Fruit fly (Drosophila melanogaster): ENCODE data around the gene Cubn2.
A peak's percentile ranks its signal among the peaks of the same experiment; 100 is the strongest.

The Cubn2 gene

dm6 chr3L:11789773-11790172 is 24.8 kb downstream of the Cubn2 start, which contains the start of gene Pi3K68D (continued):
- TF ChIP-seq nmo (GFP tag; optimal IDR thresholded peaks at IDR 0.05) (peak; percentile 68), CG10147 (GFP tag; optimal IDR thresholded peaks at IDR 0.05) (peak; percentile 1), az2 (GFP tag; optimal IDR thresholded peaks at IDR 0.05) (no peak), cwo (GFP tag; optimal IDR thresholded peaks at IDR 0.05) (no peak), CG3995 (GFP tag; optimal IDR thresholded peaks at IDR 0.05) (peak; percentile 71), BtbVII (GFP tag; optimal IDR thresholded peaks at IDR 0.05) (no peak), p53 (GFP tag; optimal IDR thresholded peaks at IDR 0.05) (peak; percentile 13), bbx (GFP tag; IDR thresholded peaks at IDR 0.05; ENCODE audit: partially characterized antibody) (peak; percentile 96), Trl (optimal IDR thresholded peaks at IDR 0.05) (no peak), Trl (GFP tag; optimal IDR thresholded peaks at IDR 0.05) (no peak), CG13624 (GFP tag; optimal IDR thresholded peaks at IDR 0.05) (peak; percentile 52), CG6654 (GFP tag; optimal IDR thresholded peaks at IDR 0.05) (no peak), CG12219 (GFP tag; optimal IDR thresholded peaks at IDR 0.05) (no peak), lola (GFP tag; optimal IDR thresholded peaks at IDR 0.05) (no peak), onecut (GFP tag; IDR thresholded peaks at IDR 0.05) (peak; percentile 74), CG15514 (GFP tag; optimal IDR thresholded peaks at IDR 0.05) (peak; percentile 84), CG17829 (tag; optimal IDR thresholded peaks at IDR 0.05) (peak; percentile 66), CG4617 (GFP tag; optimal IDR thresholded peaks at IDR 0.05; ENCODE audit: borderline replicate concordance) (peak; percentile 92), CHES-1-like (GFP tag; optimal IDR thresholded peaks at IDR 0.05) (peak; percentile 43), CG13287 (GFP tag; IDR thresholded peaks at IDR 0.05; ENCODE audit: partially characterized antibody) (peak; percentile 95), Neu2 (GFP tag; optimal IDR thresholded peaks at IDR 0.05; ENCODE audit: borderline replicate concordance) (peak; percentile 74), HmgD (GFP tag; optimal IDR thresholded peaks at IDR 0.05) (peak; percentile 79), mld (GFP tag; IDR thresholded peaks at IDR 0.05; ENCODE audit: partially characterized antibody) (peak; percentile 76; the same call in 2 of the 3 replicates), CG2875 (GFP tag; optimal IDR thresholded peaks at IDR 0.05) (no peak), dpn (GFP tag; optimal IDR thresholded peaks at IDR 0.05) (peak; percentile 13 to 17), Ets97D (GFP tag; optimal IDR thresholded peaks at IDR 0.05) (peak; percentile 83), CG10543 (GFP tag; optimal IDR thresholded peaks at IDR 0.05) (no peak), shn (GFP tag; optimal IDR thresholded peaks at IDR 0.05) (peak; percentile 6), NfI (GFP tag; optimal IDR thresholded peaks at IDR 0.05) (no peak), ewg (GFP tag; optimal IDR thresholded peaks at IDR 0.05) (peak; percentile 85), bigmax (GFP tag; optimal IDR thresholded peaks at IDR 0.05) (peak; percentile 19), CG12155 (GFP tag; optimal IDR thresholded peaks at IDR 0.05) (peak; percentile 3), CG34422 (GFP tag; IDR thresholded peaks at IDR 0.05) (peak; percentile 58; the same call in 1 of the 3 replicates), pan (optimal IDR thresholded peaks at IDR 0.05) (no peak), pan (GFP tag; optimal IDR thresholded peaks at IDR 0.05 in 1 of 2, IDR thresholded peaks at IDR 0.05 in 1 of 2) (no peak), CG11504 (tag; optimal IDR thresholded peaks at IDR 0.05) (peak; percentile 48), stwl (tag; optimal IDR thresholded peaks at IDR 0.05) (peak; percentile 66), vnd (GFP tag; IDR thresholded peaks at IDR 0.05; ENCODE audit: partially characterized antibody) (peak; percentile 88), Sin3A (optimal IDR thresholded peaks at IDR 0.05) (peak; percentile 12), MESR4 (GFP tag; optimal IDR thresholded peaks at IDR 0.05) (peak; percentile 69), pzg (GFP tag; optimal IDR thresholded peaks at IDR 0.05) (peak; percentile 96), pho (GFP tag; optimal IDR thresholded peaks at IDR 0.05) (peak; percentile 16), CG3847 (GFP tag; IDR thresholded peaks at IDR 0.05) (peak; percentile 47; the same call in 1 of the 2 replicates), CG7987 (GFP tag; optimal IDR thresholded peaks at IDR 0.05) (peak; percentile 15), CG17361 (GFP tag; IDR thresholded peaks at IDR 0.05) (no peak), cg (GFP tag; optimal IDR thresholded peaks at IDR 0.05) (peak; percentile 88), lbe (GFP tag; optimal IDR thresholded peaks at IDR 0.05) (peak; percentile 39), CG11398 (GFP tag; optimal IDR thresholded peaks at IDR 0.05) (no peak), CG9932 (GFP tag; IDR thresholded peaks at IDR 0.05) (peak; percentile 43; the same call in 1 of the 2 replicates), Ets65A (GFP tag) (peak; percentile 16)
